Worm (Caenorhabditis elegans): ENCODE data around the gene chup-1.
A peak's percentile ranks its signal among the peaks of the same experiment; 100 is the strongest.

Gene chup-1

DNA sequence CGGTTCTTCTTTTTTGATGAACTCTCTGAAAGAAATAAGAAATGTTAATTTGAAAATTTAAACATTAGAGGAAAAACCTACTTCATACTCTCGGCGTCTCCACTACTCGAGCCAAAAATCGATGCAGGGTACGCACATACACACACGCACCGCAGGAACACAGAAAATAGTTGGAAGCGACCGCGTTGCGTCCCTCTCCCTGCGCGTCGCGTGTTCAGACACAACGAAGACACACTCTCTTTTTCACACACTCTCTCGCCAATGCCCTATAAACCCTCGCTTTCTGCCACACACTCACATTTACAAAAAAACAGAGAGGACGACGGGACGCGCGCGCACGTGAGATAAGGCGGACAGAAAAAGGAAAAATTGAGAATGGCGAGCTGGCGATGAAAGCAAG, 18.9 kb downstream of the chup-1 start, which contains the start of gene R04E5.9:
Gene R04E5.9 (minus strand): TSS at position 235 of the 400 bp plus-strand sequence.
- TF ChIP-seq dao-5 (tag; optimal IDR thresholded peaks at IDR 0.05) (peak; percentile 42), him-1 (tag; optimal IDR thresholded peaks at IDR 0.05) (peak; percentile 98), W03F9.2 (tag; optimal IDR thresholded peaks at IDR 0.05) (peak; percentile 69)

DNA sequence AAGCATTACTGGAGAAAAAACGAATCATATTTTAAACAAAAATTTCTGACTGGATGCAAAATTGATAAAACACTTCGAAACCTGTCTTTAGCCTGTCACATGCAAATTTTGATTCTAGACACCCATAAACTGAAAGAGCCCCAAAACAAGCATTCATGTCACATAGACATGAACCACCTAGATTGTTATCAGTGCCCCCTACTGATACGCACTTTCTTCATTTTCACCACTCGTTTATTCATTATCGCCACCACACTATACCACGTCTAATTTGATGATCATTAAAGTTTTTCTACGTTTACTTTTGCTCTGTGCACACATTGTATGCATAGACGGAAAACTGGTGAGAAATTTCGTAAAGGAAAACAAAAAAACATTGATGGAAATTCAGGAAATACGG, 20.0 kb downstream of the chup-1 start, which contains the start of gene cnnm-2:
Gene cnnm-2 (plus strand): TSS at position 190 of the 400 bp plus-strand sequence.
- TF ChIP-seq dao-5 (tag; optimal IDR thresholded peaks at IDR 0.05) = no peak
- no peak for TF ChIP-seq W03F9.2 (tag; optimal IDR thresholded peaks at IDR 0.05)
- TF ChIP-seq him-1 (tag; optimal IDR thresholded peaks at IDR 0.05) = no peak

DNA sequence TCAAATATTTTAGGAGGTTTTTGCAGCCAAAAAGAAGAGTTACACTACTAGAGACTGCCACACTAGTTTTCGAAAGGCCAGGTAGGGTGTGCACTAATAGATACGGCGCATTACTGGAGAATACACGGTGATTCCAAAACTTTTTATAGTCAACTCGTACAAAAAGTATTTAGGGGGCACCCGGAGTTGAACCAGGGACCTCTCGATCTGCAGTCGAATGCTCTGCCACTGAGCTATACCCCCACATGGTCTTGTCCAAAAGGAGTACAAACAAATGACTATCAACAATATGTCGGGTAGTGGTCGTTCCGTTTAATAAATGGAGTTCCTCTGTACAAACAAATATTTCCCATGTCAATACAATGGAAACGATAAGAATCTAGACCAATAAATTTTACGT, 26.0 kb downstream of the chup-1 start:
- no peak for TF ChIP-seq dao-5 (tag; optimal IDR thresholded peaks at IDR 0.05)
- TF ChIP-seq W03F9.2 (tag; optimal IDR thresholded peaks at IDR 0.05) = no peak
- no peak for TF ChIP-seq him-1 (tag; optimal IDR thresholded peaks at IDR 0.05)

DNA sequence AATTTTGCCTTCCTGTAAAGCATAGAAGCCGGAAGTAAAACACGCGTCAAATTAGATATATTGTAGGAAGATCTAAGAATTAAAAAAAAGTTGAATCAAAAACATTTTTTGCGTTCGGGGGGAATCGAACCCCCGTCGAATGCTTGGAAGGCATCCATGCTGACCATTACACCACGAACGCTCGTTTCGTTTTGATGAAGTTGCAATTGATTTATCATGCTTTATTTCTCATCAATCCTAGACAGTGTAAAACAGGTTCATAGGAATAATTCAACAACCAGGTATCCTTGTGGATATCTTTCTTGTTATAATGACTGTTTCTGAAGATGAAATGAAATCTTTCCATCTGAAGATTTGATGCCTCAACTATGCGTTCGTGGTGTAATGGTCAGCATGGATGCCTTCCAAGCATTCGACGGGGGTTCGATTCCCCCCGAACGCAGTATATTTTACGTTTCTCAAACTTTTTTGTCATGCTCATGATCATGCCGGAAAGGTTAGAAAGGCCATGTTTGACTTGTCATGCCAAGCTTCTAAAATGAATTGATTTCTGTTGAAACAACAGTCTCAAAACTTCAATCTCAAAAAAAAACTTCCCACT, 28.0 kb downstream of the chup-1 start:
- TF ChIP-seq him-1 (tag; optimal IDR thresholded peaks at IDR 0.05) (no peak), dao-5 (tag; optimal IDR thresholded peaks at IDR 0.05) (no peak), W03F9.2 (tag; optimal IDR thresholded peaks at IDR 0.05) (no peak)

- TF ChIP-seq dao-5 (tag; optimal IDR thresholded peaks at IDR 0.05) = no peak
- no peak for TF ChIP-seq W03F9.2 (tag; optimal IDR thresholded peaks at IDR 0.05)
- TF ChIP-seq him-1 (tag; optimal IDR thresholded peaks at IDR 0.05) = no peak
These were observed 28.7 kb downstream of the chup-1 start for ce11 chrX:8820643-8821042.

DNA sequence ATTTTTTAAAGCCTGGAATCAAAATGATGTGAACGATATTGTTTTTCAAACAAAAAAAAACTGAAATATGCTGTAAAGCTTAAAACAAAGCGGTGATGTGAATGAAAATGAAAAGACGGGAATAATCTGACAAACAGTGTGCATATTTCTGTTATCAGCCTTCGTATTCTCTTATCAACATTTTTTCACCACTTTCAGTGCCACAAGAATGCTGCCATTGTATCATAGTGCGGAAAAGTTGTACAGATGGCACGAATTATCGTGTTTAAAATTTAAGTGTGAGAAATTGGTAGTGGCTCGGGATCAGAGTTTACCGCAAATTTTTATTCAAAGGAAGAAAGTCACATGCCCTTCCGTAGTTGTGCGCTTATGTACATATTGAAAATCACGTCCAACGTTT, 32.5 kb downstream of the chup-1 start, which contains the start of gene ifd-1:
Gene ifd-1 (minus strand): TSS at position 12 of the 400 bp plus-strand sequence.
- TF ChIP-seq W03F9.2 (tag; optimal IDR thresholded peaks at IDR 0.05) (no peak), him-1 (tag; optimal IDR thresholded peaks at IDR 0.05) (no peak)

DNA sequence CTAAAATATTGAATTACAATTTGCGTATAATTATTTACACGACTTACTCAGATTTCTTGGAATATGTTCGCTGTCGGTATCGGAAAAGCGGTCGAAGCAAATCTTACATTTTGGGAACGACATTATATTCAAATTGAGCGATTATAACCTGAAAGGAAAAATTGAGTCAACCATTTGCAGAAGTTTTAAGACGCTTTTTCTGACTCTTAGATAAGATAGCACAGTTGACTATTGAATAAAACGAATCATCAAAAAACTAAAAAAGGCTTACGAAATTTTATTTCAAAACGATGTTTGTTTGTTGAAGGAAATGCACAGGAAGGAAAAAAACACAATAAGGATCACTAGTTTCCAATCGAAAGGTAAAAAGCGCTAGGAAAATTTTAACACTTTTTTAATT, 36.4 kb downstream of the chup-1 start, which contains the start of gene rcs-1:
Gene rcs-1 (minus strand): TSS at position 176 of the 400 bp plus-strand sequence.
- TF ChIP-seq dao-5 (tag; optimal IDR thresholded peaks at IDR 0.05) (no peak), W03F9.2 (tag; optimal IDR thresholded peaks at IDR 0.05) (no peak), him-1 (tag; optimal IDR thresholded peaks at IDR 0.05) (no peak)

DNA sequence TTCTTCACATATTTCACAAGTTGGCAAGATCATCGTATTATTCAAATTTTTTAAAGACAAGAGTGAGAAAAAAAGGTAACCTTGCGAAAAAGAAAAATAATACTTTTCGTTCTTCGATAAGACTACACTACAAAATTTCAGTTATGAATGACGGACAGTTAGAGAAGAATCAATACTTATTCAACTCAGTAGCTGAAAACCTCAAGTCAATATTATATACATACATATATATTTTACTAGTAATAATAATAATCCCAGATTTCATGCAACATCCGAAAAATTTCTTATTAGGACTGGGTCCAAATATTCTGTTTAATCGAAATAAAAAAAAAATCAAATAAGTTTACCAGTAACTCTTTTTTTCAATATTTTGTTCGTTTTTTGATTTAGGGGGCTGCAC, 39.2 kb downstream of the chup-1 start, which contains the start of gene C28G1.6:
Gene C28G1.6 (minus strand): TSS at position 101 of the 400 bp plus-strand sequence.
- TF ChIP-seq dao-5 (tag; optimal IDR thresholded peaks at IDR 0.05) (no peak), W03F9.2 (tag; optimal IDR thresholded peaks at IDR 0.05) (no peak), him-1 (tag; optimal IDR thresholded peaks at IDR 0.05) (no peak)

ce11 chrX:8835405-8835804, 43.4 kb downstream of the chup-1 start, which contains the start of gene sec-15:
TSS of gene sec-15 (minus strand) at chrX:8835715.
- TF ChIP-seq dao-5 (tag; optimal IDR thresholded peaks at IDR 0.05) = no peak

DNA sequence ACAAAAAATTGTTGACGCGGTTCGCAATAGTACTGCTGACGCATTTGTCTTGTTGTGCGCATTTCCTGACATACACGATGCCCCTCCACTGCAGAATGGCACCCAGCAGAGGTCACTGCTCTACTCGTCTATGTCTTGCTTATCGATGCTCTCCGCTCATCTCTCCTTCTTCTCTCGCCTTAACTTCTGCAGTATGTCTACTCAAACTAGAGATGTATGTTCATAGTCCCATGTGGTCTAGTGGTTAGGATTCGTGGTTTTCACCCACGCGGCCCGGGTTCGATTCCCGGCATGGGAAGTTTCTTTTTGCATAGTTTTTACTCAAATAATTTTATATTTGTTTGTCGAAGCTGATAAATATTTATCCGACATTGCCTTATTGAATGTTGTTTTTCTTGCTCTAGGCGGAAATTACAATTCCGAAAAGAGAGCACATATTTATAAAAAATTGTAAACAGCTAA, 44.0 kb downstream of the chup-1 start, which contains the start of gene C28G1.2:
Gene C28G1.2 (plus strand): TSS at position 130 of the 462 bp plus-strand sequence.
- TF ChIP-seq dao-5 (tag; optimal IDR thresholded peaks at IDR 0.05) (peak; percentile 92), W03F9.2 (tag; optimal IDR thresholded peaks at IDR 0.05) (peak; percentile 50), him-1 (tag; optimal IDR thresholded peaks at IDR 0.05) (peak; percentile 93)

ce11 chrX:8838176-8838575, 46.2 kb downstream of the chup-1 start:
- TF ChIP-seq W03F9.2 (tag; optimal IDR thresholded peaks at IDR 0.05) (no peak), him-1 (tag; optimal IDR thresholded peaks at IDR 0.05) (no peak), dao-5 (tag; optimal IDR thresholded peaks at IDR 0.05) (peak; percentile 49)

DNA sequence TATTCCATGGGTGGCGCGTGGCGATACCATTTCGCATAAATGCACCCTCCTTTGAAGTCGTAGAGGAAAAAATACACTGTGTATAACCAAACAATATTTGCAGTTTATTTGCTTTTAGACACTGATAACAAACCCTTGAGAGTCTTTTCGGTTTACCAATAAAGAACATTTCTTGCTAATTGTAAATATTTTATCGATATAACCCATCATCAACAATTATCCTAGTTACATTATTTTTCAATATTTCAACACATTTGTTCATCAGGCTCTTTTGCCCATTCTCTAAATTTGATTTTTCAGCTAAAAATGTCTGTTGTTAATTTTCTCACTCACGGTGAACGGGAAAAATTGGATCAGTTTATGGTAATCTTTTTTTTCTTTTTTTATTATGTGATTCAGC, 52.0 kb downstream of the chup-1 start, which contains the start of gene ubc-23:
Gene ubc-23 (plus strand): TSS at position 301 of the 400 bp plus-strand sequence.
- TF ChIP-seq him-1 (tag; optimal IDR thresholded peaks at IDR 0.05) (no peak), W03F9.2 (tag; optimal IDR thresholded peaks at IDR 0.05) (no peak), dao-5 (tag; optimal IDR thresholded peaks at IDR 0.05) (no peak)

All from whole organism, L4/young adult.